Worm (Caenorhabditis elegans): ENCODE results near the gene F14F8.9.

- no peak for TF ChIP-seq nhr-237 (tag; optimal IDR thresholded peaks at IDR 0.05)
- no peak for TF ChIP-seq nhr-12 (tag; optimal IDR thresholded peaks at IDR 0.05)
- TF ChIP-seq daf-12 (tag; optimal IDR thresholded peaks at IDR 0.05) = no peak
- TF ChIP-seq elt-3 (tag; optimal IDR thresholded peaks at IDR 0.05) = no peak
- TF ChIP-seq ztf-4 (tag; optimal IDR thresholded peaks at IDR 0.05) = no peak
Observed at ce11 chrV:16706549-16706948, 38.2 kb upstream of the F14F8.9 start, which contains the start of gene clec-9.

Measured in whole organism, L3 larva.